Worm (Caenorhabditis elegans): Measurements from ENCODE around the gene Y11D7A.10.

DNA sequence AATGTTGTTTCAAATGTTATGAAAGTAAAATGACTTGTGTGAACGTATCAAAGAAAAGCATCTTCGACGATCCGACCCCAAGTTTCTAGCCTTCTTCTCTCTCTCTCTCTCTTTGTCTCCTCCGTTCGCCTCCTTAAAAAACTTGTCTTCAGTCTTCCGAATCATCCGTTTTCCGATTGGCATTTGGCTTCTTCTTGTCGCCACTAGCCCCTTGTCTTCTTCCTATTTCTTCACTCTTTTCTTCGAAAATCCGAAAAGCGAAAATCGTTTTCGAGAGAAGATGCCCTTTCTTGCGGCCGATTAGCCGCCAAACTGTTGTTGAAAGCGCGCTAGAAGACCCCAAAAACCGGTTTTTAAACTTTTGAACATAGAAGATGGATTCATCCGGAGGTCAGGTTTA, 1.0 kb downstream of the Y11D7A.10 start:
- no peak for TF ChIP-seq lin-39 (tag; optimal IDR thresholded peaks at IDR 0.05)
- TF ChIP-seq dpl-1 (GFP tag; optimal IDR thresholded peaks at IDR 0.05): no peak
- TF ChIP-seq ceh-82 (tag; optimal IDR thresholded peaks at IDR 0.05): no peak
- TF ChIP-seq nhr-77 (tag; optimal IDR thresholded peaks at IDR 0.05): no peak
- no peak for TF ChIP-seq unc-39 (tag; optimal IDR thresholded peaks at IDR 0.05)
- TF ChIP-seq lim-7 (GFP tag; IDR thresholded peaks at IDR 0.05): no peak
- no peak for TF ChIP-seq lsy-2 (tag; optimal IDR thresholded peaks at IDR 0.05)
